Fruit fly (Drosophila melanogaster) whole organism, embryonic: ENCODE measurements around the gene Cdc16.

Experiments used
- Bdp1 ChIP-seq: fragments of 200-800 bp; sonication (Bioruptor generic); optimal IDR thresholded peaks from 3 replicates; lab custom pipeline; 2016; ENCODE audit warnings: missing biosample characterization, missing genetic modification characterization
- CG1024 ChIP-seq: fragments of 200-800 bp; sonication (Bioruptor generic); IDR thresholded peaks from 2 replicates; pipeline ENCODE4 v1.3.6; 2022; ENCODE audit warnings: missing biosample characterization, missing genetic modification characterization
- CG10654 ChIP-seq: fragments of 200-800 bp; sonication (Bioruptor generic); optimal IDR thresholded peaks from 2 replicates; lab custom pipeline; 2016; ENCODE audit warnings: missing biosample characterization, missing genetic modification characterization
- CG12659 ChIP-seq: fragments of 200-800 bp; sonication (Bioruptor generic); optimal IDR thresholded peaks from 3 replicates; lab custom pipeline; 2017; ENCODE audit warnings: mild to moderate bottlenecking, missing biosample characterization, missing genetic modification reagents, missing genetic modification characterization
- CG15011 ChIP-seq: fragments of 200-800 bp; sonication (Bioruptor generic); optimal IDR thresholded peaks from 3 replicates; lab custom pipeline; 2018; ENCODE audit warnings: missing biosample characterization, mild to moderate bottlenecking, missing genetic modification characterization
- CG1603 ChIP-seq: fragments of 200-800 bp; sonication (Bioruptor generic); optimal IDR thresholded peaks from 2 replicates; lab custom pipeline; 2019; ENCODE audit warnings: missing biosample characterization, mild to moderate bottlenecking, missing genetic modification characterization, moderate library complexity
- CG16863 ChIP-seq: fragments of 200-800 bp; sonication (Bioruptor generic); optimal IDR thresholded peaks from 3 replicates; lab custom pipeline; 2016; ENCODE audit warnings: missing biosample characterization, missing genetic modification characterization
- CG17361 ChIP-seq: fragments of 200-800 bp; sonication (Bioruptor generic); IDR thresholded peaks from 3 replicates; pipeline ENCODE4 v1.3.6; 2022; ENCODE audit warnings: missing biosample characterization, missing genetic modification characterization
- CG17385 ChIP-seq: fragments of 200-800 bp; sonication (Bioruptor generic); optimal IDR thresholded peaks from 3 replicates; lab custom pipeline; 2018; ENCODE audit warnings: missing biosample characterization, mild to moderate bottlenecking, missing genetic modification characterization
- CG17612 ChIP-seq: fragments of 200-800 bp; sonication (Bioruptor generic); IDR thresholded peaks from 2 replicates; pipeline ENCODE4 v1.3.6; 2022; ENCODE audit warnings: missing biosample characterization, missing genetic modification characterization
- CG17802 ChIP-seq: fragments of 200-800 bp; sonication (Bioruptor generic); optimal IDR thresholded peaks from 2 replicates; lab custom pipeline; 2018; ENCODE audit warnings: missing biosample characterization, mild to moderate bottlenecking, missing genetic modification characterization, moderate library complexity
- CG1832 ChIP-seq: fragments of 200-800 bp; sonication (Bioruptor generic); optimal IDR thresholded peaks from 2 replicates; lab custom pipeline; 2017; ENCODE audit warnings: missing biosample characterization, mild to moderate bottlenecking, missing genetic modification characterization, inconsistent platforms
- CG2202 ChIP-seq: fragments of 200-800 bp; sonication (Bioruptor generic); optimal IDR thresholded peaks from 2 replicates; lab custom pipeline; 2018; ENCODE audit warnings: missing biosample characterization, mild to moderate bottlenecking, missing genetic modification characterization
- CG3281 ChIP-seq: fragments of 200-800 bp; sonication (Bioruptor generic); optimal IDR thresholded peaks from 3 replicates; lab custom pipeline; 2017; ENCODE audit warnings: missing biosample characterization, mild to moderate bottlenecking, missing genetic modification characterization
- CG4360 ChIP-seq: fragments of 200-800 bp; sonication (Bioruptor generic); IDR thresholded peaks from 2 replicates; pipeline ENCODE4 v1.3.6; 2022; ENCODE audit warnings: missing biosample characterization, missing genetic modification characterization
- CG4730 ChIP-seq: fragments of 200-800 bp; sonication (Bioruptor generic); IDR thresholded peaks from 2 replicates; pipeline ENCODE4 v1.3.6; 2022; ENCODE audit warnings: missing biosample characterization, missing genetic modification characterization
- CG7357 ChIP-seq: fragments of 200-800 bp; sonication (Bioruptor generic); IDR thresholded peaks from 3 replicates; pipeline ENCODE4 v1.3.6; 2022; ENCODE audit warnings: missing biosample characterization, missing genetic modification characterization
- CG8359 ChIP-seq: fragments of 200-800 bp; sonication (Bioruptor generic); optimal IDR thresholded peaks from 2 replicates; lab custom pipeline; 2017; ENCODE audit warnings: missing biosample characterization, mild to moderate bottlenecking, missing genetic modification characterization, borderline replicate concordance
- CG9609 ChIP-seq: fragments of 200-800 bp; sonication (Bioruptor generic); optimal IDR thresholded peaks from 3 replicates; lab custom pipeline; 2016; ENCODE audit warnings: missing biosample characterization, missing genetic modification characterization
- CG9817 ChIP-seq: fragments of 200-800 bp; sonication (Bioruptor generic); optimal IDR thresholded peaks from 2 replicates; lab custom pipeline; 2018; ENCODE audit warnings: missing biosample characterization, mild to moderate bottlenecking, missing genetic modification characterization, moderate library complexity
- CG9876 ChIP-seq: fragments of 200-800 bp; sonication (Bioruptor generic); optimal IDR thresholded peaks from 2 replicates; lab custom pipeline; 2016; ENCODE audit warnings: missing biosample characterization, missing genetic modification characterization
- Dbx ChIP-seq: fragments of 200-800 bp; sonication (Bioruptor generic); IDR thresholded peaks from 3 replicates; pipeline ENCODE4 v1.3.6; 2022; ENCODE audit warnings: missing biosample characterization, missing genetic modification characterization
- ERR ChIP-seq: fragments of 200-800 bp; sonication (Bioruptor generic); optimal IDR thresholded peaks from 2 replicates; lab custom pipeline; 2016; ENCODE audit warnings: missing biosample characterization, missing genetic modification characterization
- Hey ChIP-seq: fragments of 200-800 bp; sonication (Bioruptor generic); optimal IDR thresholded peaks from 3 replicates; lab custom pipeline; 2018; ENCODE audit warnings: missing biosample characterization, mild to moderate bottlenecking, missing genetic modification characterization
- Hr39 ChIP-seq: fragments of >200 bp; optimal IDR thresholded peaks from 2 replicates; lab custom pipeline; 2017
- Hr51 ChIP-seq, 2 experiments: fragments of 200-800 bp; sonication (Bioruptor generic); optimal IDR thresholded peaks; 2 replicates in 1 of 2; 3 replicates in 1 of 2; lab custom pipeline; 2016 to 2018; ENCODE audit warnings: missing biosample characterization in 2 of 2, missing genetic modification characterization in 2 of 2, mild to moderate bottlenecking in 1 of 2, moderate library complexity in 1 of 2
- Hsf ChIP-seq: fragments of 200-800 bp; sonication (Bioruptor generic); optimal IDR thresholded peaks from 3 replicates; lab custom pipeline; 2016; ENCODE audit warnings: missing biosample characterization, missing genetic modification characterization
- NK7.1 ChIP-seq: fragments of 200-800 bp; sonication (Bioruptor generic); optimal IDR thresholded peaks from 3 replicates; lab custom pipeline; 2016; ENCODE audit warnings: missing biosample characterization, missing genetic modification characterization
- Ptx1 ChIP-seq: fragments of 200-800 bp; sonication (Bioruptor generic); IDR thresholded peaks from 2 replicates; pipeline ENCODE4 v1.3.6; 2022; ENCODE audit warnings: missing biosample characterization, missing genetic modification characterization
- Ravus ChIP-seq: fragments of 200-800 bp; sonication (Bioruptor generic); IDR thresholded peaks from 2 replicates; pipeline ENCODE4 v1.3.6; 2022; ENCODE audit warnings: missing biosample characterization, missing genetic modification characterization
- Spps ChIP-seq: fragments of 200-800 bp; sonication (Bioruptor generic); optimal IDR thresholded peaks from 2 replicates; lab custom pipeline; 2018; ENCODE audit warnings: missing biosample characterization, mild to moderate bottlenecking, missing genetic modification characterization
- Xbp1 ChIP-seq: fragments of 200-800 bp; sonication (Bioruptor generic); optimal IDR thresholded peaks from 3 replicates; lab custom pipeline; 2016; ENCODE audit warnings: missing biosample characterization, mild to moderate bottlenecking, missing genetic modification characterization
- ara ChIP-seq: fragments of 200-800 bp; sonication (Bioruptor generic); IDR thresholded peaks from 2 replicates; pipeline ENCODE4 v1.3.6; 2022; ENCODE audit warnings: missing biosample characterization, missing genetic modification characterization
- cg ChIP-seq: fragments of 200-800 bp; sonication (Bioruptor generic); optimal IDR thresholded peaks from 3 replicates; lab custom pipeline; 2019; ENCODE audit warnings: missing biosample characterization, mild to moderate bottlenecking, missing genetic modification characterization, moderate library complexity
- chm ChIP-seq: fragments of 200-800 bp; sonication (Bioruptor generic); IDR thresholded peaks from 2 replicates; pipeline ENCODE4 v1.3.6; 2022; ENCODE audit warnings: missing biosample characterization, missing genetic modification characterization
- fd3F ChIP-seq: fragments of 200-800 bp; sonication (Bioruptor generic); optimal IDR thresholded peaks from 2 replicates; lab custom pipeline; 2018; ENCODE audit warnings: missing biosample characterization, mild to moderate bottlenecking, missing genetic modification characterization, moderate library complexity
- gfzf ChIP-seq: fragments of 200-800 bp; sonication (Bioruptor generic); optimal IDR thresholded peaks from 2 replicates; lab custom pipeline; 2016; ENCODE audit warnings: missing biosample characterization, mild to moderate bottlenecking, missing genetic modification characterization, moderate library complexity
- hb ChIP-seq: fragments of 200-800 bp; sonication (Bioruptor generic); IDR thresholded peaks from 3 replicates; pipeline ENCODE4 v1.3.6; 2022; ENCODE audit warnings: missing biosample characterization, missing genetic modification characterization; ENCODE audit not compliant: partially characterized antibody
- her ChIP-seq: fragments of 200-800 bp; sonication (Bioruptor generic); optimal IDR thresholded peaks from 2 replicates; lab custom pipeline; 2016; ENCODE audit warnings: missing biosample characterization, missing genetic modification characterization
- lov ChIP-seq, 2 experiments: fragments of 200-800 bp in 1 of 2; fragments of >200 bp in 1 of 2; sonication (Bioruptor generic) in 1 of 2; IDR thresholded peaks in 1 of 2; optimal IDR thresholded peaks in 1 of 2; 2 replicates in 1 of 2; 3 replicates in 1 of 2; pipeline versions ENCODE4 v1.3.6 to Lab custom; 2017 to 2022; ENCODE audit warnings: missing biosample characterization in 1 of 2, missing genetic modification characterization in 1 of 2
- nmo ChIP-seq: fragments of 200-800 bp; sonication (Bioruptor generic); optimal IDR thresholded peaks from 2 replicates; lab custom pipeline; 2018; ENCODE audit warnings: missing biosample characterization, mild to moderate bottlenecking, missing genetic modification characterization, moderate library complexity
- pnt ChIP-seq: fragments of 200-800 bp; sonication (Bioruptor generic); optimal IDR thresholded peaks from 3 replicates; lab custom pipeline; 2016; ENCODE audit warnings: missing biosample characterization, missing genetic modification characterization
- sc ChIP-seq, 3 experiments: fragments of >200 bp in 2 of 3; fragments of 200-800 bp in 1 of 3; sonication (Bioruptor generic) in 1 of 3; optimal IDR thresholded peaks; 2 replicates in 2 of 3; 3 replicates in 1 of 3; lab custom pipeline; 2017; ENCODE audit warnings: mild to moderate bottlenecking in 1 of 3, missing biosample characterization in 1 of 3, missing genetic modification characterization in 1 of 3, missing genetic modification reagents in 1 of 3
- schlank ChIP-seq: fragments of 200-800 bp; sonication (Bioruptor generic); optimal IDR thresholded peaks from 2 replicates; lab custom pipeline; 2018; ENCODE audit warnings: missing biosample characterization, mild to moderate bottlenecking, missing genetic modification characterization
- sens-2 ChIP-seq: fragments of 200-800 bp; sonication (Bioruptor generic); IDR thresholded peaks from 2 replicates; pipeline ENCODE4 v1.3.6; 2022; ENCODE audit warnings: missing biosample characterization, missing genetic modification characterization
- sna ChIP-seq: fragments of 200-800 bp; sonication (Bioruptor generic); IDR thresholded peaks from 2 replicates; pipeline ENCODE4 v1.3.6; 2022; ENCODE audit warnings: missing biosample characterization, missing genetic modification characterization; ENCODE audit not compliant: partially characterized antibody
- sug ChIP-seq: fragments of 200-800 bp; optimal IDR thresholded peaks from 2 replicates; lab custom pipeline; 2019; ENCODE audit warnings: missing biosample characterization, mild to moderate bottlenecking, missing genetic modification characterization, moderate library complexity
- tin ChIP-seq: fragments of 200-800 bp; sonication (Bioruptor generic); optimal IDR thresholded peaks from 3 replicates; lab custom pipeline; 2016; ENCODE audit warnings: missing biosample characterization, missing genetic modification characterization
- twi ChIP-seq: fragments of 200-800 bp; optimal IDR thresholded peaks from 2 replicates; lab custom pipeline; 2019; ENCODE audit warnings: missing biosample characterization, mild to moderate bottlenecking, missing genetic modification characterization, moderate library complexity
- unpg ChIP-seq: fragments of 200-800 bp; sonication (Bioruptor generic); optimal IDR thresholded peaks from 3 replicates; lab custom pipeline; 2018; ENCODE audit warnings: missing biosample characterization, mild to moderate bottlenecking, missing genetic modification characterization, moderate library complexity
- usp ChIP-seq: fragments of >200 bp; optimal IDR thresholded peaks from 2 replicates; lab custom pipeline; 2017; ENCODE audit warnings: missing biosample characterization, missing genetic modification characterization

Gene Cdc16

DNA sequence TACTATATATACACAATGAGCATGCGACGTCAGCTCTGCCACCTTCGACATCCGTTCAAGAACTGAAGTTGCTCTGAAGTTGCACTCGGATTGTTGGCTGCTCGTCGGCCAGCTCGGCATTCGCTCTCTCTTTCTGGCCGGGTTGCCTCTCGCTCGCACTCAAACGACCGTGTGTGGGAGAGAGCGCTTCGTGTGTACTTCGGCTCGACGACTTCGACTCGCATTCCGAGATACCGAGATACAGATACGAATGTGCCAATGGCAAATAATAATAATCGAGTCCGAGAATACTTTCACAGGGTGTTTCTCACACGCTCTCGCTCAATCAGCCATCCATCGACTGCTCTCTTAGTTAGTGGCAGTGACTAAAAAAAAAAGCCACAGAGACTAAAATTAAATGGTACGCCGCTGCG is 14.4 kb downstream of the Cdc16 start (continued):
- TF ChIP-seq CG15011 (GFP tag; lab: Kevin White, UChicago), result no peak
- TF ChIP-seq Xbp1 (GFP tag; lab: Kevin White, UChicago), result no peak
- no peak for TF ChIP-seq Spps
- peak; percentile 96 for TF ChIP-seq CG1832 (GFP tag; lab: Kevin White, UChicago)
- no peak for TF ChIP-seq Bdp1 (GFP tag; lab: Kevin White, UChicago)
- no peak for TF ChIP-seq schlank
- no peak for TF ChIP-seq CG9876 (GFP tag; lab: Kevin White, UChicago)
- TF ChIP-seq NK7.1 (GFP tag; lab: Kevin White, UChicago), result no peak
- no peak for TF ChIP-seq fd3F (GFP tag; lab: Kevin White, UChicago)
- no peak for TF ChIP-seq CG8359 (GFP tag; lab: Kevin White, UChicago)
- no peak for TF ChIP-seq CG9609
- TF ChIP-seq Dbx (GFP tag; lab: Robert Waterston, UW), result 0 out of 3 replicates have a peak, but pooled peaks have one; percentile 16
- TF ChIP-seq CG4360 (GFP tag; lab: Robert Waterston, UW), result peak; percentile 62
- peak; percentile 7 for TF ChIP-seq Hsf
- TF ChIP-seq ara (GFP tag; lab: Robert Waterston, UW), result no peak
- TF ChIP-seq tin (GFP tag; lab: Kevin White, UChicago), result no peak
- TF ChIP-seq cg (GFP tag; lab: Kevin White, UChicago), result peak; percentile 61
- TF ChIP-seq CG12659 (GFP tag; lab: Kevin White, UChicago), result peak; percentile 30
- TF ChIP-seq hb, result no peak
- TF ChIP-seq CG17361 (GFP tag; lab: Robert Waterston, UW), result no peak
- TF ChIP-seq unpg (GFP tag; lab: Kevin White, UChicago), result peak; percentile 45
- no peak for TF ChIP-seq CG17612 (GFP tag; lab: Robert Waterston, UW)
- peak; percentile 44 for TF ChIP-seq CG17385
- no peak for TF ChIP-seq Ptx1
- no peak for TF ChIP-seq CG10654 (GFP tag; lab: Kevin White, UChicago)
- peak; percentile 66 for TF ChIP-seq sna (GFP tag; lab: Robert Waterston, UW)
- peak; percentile 59 for TF ChIP-seq sug (tag; lab: Kevin White, UChicago)
- no peak for TF ChIP-seq CG9817 (tag; lab: Kevin White, UChicago)
- peak; percentile 24 for TF ChIP-seq CG1603 (tag; lab: Kevin White, UChicago)
- no peak for TF ChIP-seq lov (optimal IDR thresholded peaks at IDR 0.05; lab: Kevin White, UChicago)
- 0 out of 3 replicates have a peak, but pooled peaks have one; percentile 61 for TF ChIP-seq lov (GFP tag; IDR thresholded peaks at IDR 0.05; lab: Robert Waterston, UW)
- TF ChIP-seq ERR, result peak; percentile 13
- no peak for TF ChIP-seq usp (GFP tag; lab: Kevin White, UChicago)
- TF ChIP-seq CG17802 (tag; lab: Kevin White, UChicago), result no peak
- TF ChIP-seq CG3281 (GFP tag; lab: Kevin White, UChicago), result no peak
- peak; percentile 29 for TF ChIP-seq nmo (GFP tag; lab: Kevin White, UChicago)
- no peak for TF ChIP-seq CG4730 (GFP tag; lab: Robert Waterston, UW)
- no peak for TF ChIP-seq CG2202 (tag; lab: Kevin White, UChicago)
- TF ChIP-seq twi (tag; lab: Kevin White, UChicago), result peak; percentile 23
- no peak for TF ChIP-seq chm (GFP tag; lab: Robert Waterston, UW)
- no peak for TF ChIP-seq sc (optimal IDR thresholded peaks at IDR 0.05; lab: Kevin White, UChicago)
- no peak for TF ChIP-seq sc (GFP tag; optimal IDR thresholded peaks at IDR 0.05; lab: Kevin White, UChicago)
- no peak for TF ChIP-seq Ravus (GFP tag; lab: Robert Waterston, UW)
- no peak for TF ChIP-seq CG16863 (GFP tag; lab: Kevin White, UChicago)
- TF ChIP-seq sens-2 (GFP tag; lab: Robert Waterston, UW), result no peak
- no peak for TF ChIP-seq Hey (tag; lab: Kevin White, UChicago)
- no peak for TF ChIP-seq Hr39 (lab: Kevin White, UChicago)
- TF ChIP-seq CG1024 (GFP tag; lab: Robert Waterston, UW), result no peak
- no peak for TF ChIP-seq Hr51 (GFP tag; optimal IDR thresholded peaks at IDR 0.05; lab: Kevin White, UChicago)
- TF ChIP-seq CG7357 (GFP tag; lab: Robert Waterston, UW), result no peak
- TF ChIP-seq her, result peak; percentile 39
- TF ChIP-seq pnt (GFP tag; lab: Kevin White, UChicago), result no peak
- TF ChIP-seq gfzf (GFP tag; lab: Kevin White, UChicago), result no peak
